Worm (Caenorhabditis elegans): ENCODE results near the gene T25B9.6.

The T25B9.6 gene

ce11 chrIV:10737011-10737553 lies 20.9 kb upstream of the T25B9.6 start, which contains the start of gene grl-21:
Gene grl-21, plus strand, starts transcription at chrIV:10737474.
- no peak for TF ChIP-seq vab-7 (GFP tag; IDR thresholded peaks at IDR 0.05)
- no peak for TF ChIP-seq tag-97 (GFP tag; IDR thresholded peaks at IDR 0.05)
- no peak for TF ChIP-seq daf-12 (tag; optimal IDR thresholded peaks at IDR 0.05)
- TF ChIP-seq hlh-30 (tag; optimal IDR thresholded peaks at IDR 0.05; ENCODE audit: insufficient read depth) = no peak
- no peak for TF ChIP-seq madf-5 (GFP tag; IDR thresholded peaks at IDR 0.05)
- TF ChIP-seq spr-3 (GFP tag; optimal IDR thresholded peaks at IDR 0.05) = no peak

DNA sequence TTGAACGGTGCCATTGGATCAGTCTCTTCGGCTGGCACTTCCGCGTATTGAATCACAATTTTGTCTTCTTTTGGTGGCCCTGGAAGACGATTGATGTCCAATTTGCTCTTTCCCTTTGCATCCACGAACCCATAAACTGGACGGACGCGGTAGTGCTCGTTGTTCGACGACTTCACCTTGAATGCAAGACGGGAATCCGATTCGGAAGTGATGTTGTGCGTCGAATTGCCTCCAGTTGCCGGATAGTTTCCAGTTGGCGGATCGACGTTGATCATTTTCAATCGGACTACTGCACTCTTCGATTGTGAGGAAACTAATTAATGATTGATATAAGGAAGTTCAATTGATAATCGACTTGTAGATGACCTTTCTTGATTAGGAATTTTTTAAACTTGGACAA lies 19.6 kb upstream of the T25B9.6 start, which contains the start of gene ssp-34:
Gene ssp-34 (minus strand): TSS at position 275 of the 400 bp plus-strand sequence.
- no peak for TF ChIP-seq ceh-82 (tag; optimal IDR thresholded peaks at IDR 0.05)
- TF ChIP-seq unc-62 (GFP tag; optimal IDR thresholded peaks at IDR 0.05 in 1 of 2) = peak in 1 of 2 experiments; percentile 91
- TF ChIP-seq unc-62 (tag; optimal IDR thresholded peaks at IDR 0.05) = no peak

DNA sequence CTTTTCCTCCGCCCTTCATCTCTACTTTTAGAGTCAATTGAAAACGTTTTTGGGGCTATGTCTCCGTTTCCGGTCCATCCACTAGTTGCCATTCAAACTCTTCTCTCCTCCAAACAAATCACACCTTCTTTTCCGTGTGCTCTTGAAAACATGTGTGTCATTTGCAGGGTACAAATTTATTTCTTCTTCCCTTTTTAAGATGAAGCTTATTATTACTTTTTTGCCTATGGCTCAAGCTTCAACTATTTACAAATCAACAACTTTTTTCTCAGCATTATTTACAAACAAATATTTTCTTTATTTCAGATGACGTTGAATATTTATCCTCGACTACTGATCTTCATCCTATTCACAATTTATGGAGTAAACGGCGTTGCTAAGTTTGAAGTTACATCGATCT lies 13.5 kb upstream of the T25B9.6 start, which contains the start of gene T25B9.3:
Gene T25B9.3 (plus strand): TSS at position 301 of the 400 bp plus-strand sequence.
- TF ChIP-seq ama-1 (optimal IDR thresholded peaks at IDR 0.05) (no peak), hlh-30 (tag; optimal IDR thresholded peaks at IDR 0.05; ENCODE audit: insufficient read depth) (no peak), lin-39 (tag; optimal IDR thresholded peaks at IDR 0.05) (no peak)

ce11 chrIV:10745332-10745731 lies 12.6 kb upstream of the T25B9.6 start:
- TF ChIP-seq T20F7.1 (GFP tag; optimal IDR thresholded peaks at IDR 0.05) = no peak
- TF ChIP-seq ceh-44 (GFP tag; IDR thresholded peaks at IDR 0.05) = no peak
- no peak for TF ChIP-seq fos-1 (tag; optimal IDR thresholded peaks at IDR 0.05)
- TF ChIP-seq vab-7 (GFP tag; IDR thresholded peaks at IDR 0.05) = no peak
- no peak for TF ChIP-seq F26F4.8 (GFP tag; conservative IDR thresholded peaks at IDR 0.05)
- TF ChIP-seq nhr-42 (GFP tag; IDR thresholded peaks at IDR 0.05) = no peak
- TF ChIP-seq D1046.2 (GFP tag; IDR thresholded peaks at IDR 0.05) = no peak
- TF ChIP-seq snpc-4 (tag; optimal IDR thresholded peaks at IDR 0.05) = no peak
- TF ChIP-seq nhr-6 (tag; optimal IDR thresholded peaks at IDR 0.05) = no peak
- no peak for TF ChIP-seq nhr-77 (tag; optimal IDR thresholded peaks at IDR 0.05)
- TF ChIP-seq madf-9 (GFP tag; conservative IDR thresholded peaks at IDR 0.05) = no peak
- no peak for TF ChIP-seq F10B5.3 (tag; optimal IDR thresholded peaks at IDR 0.05)
- no peak for TF ChIP-seq nhr-76 (tag; optimal IDR thresholded peaks at IDR 0.05)
- no peak for TF ChIP-seq madf-5 (GFP tag; IDR thresholded peaks at IDR 0.05)
- TF ChIP-seq hmg-1.1 (GFP tag; IDR thresholded peaks at IDR 0.05) = no peak
- no peak for TF ChIP-seq set-16 (GFP tag; IDR thresholded peaks at IDR 0.05)

ce11 chrIV:10750041-10750440 lies 7.9 kb upstream of the T25B9.6 start, which contains the start of gene T25B9.1:
Gene T25B9.1, minus strand, starts transcription at chrIV:10750141.
- TF ChIP-seq dmd-6 (GFP tag; IDR thresholded peaks at IDR 0.05) = no peak
- no peak for TF ChIP-seq nhr-41 (GFP tag; IDR thresholded peaks at IDR 0.05)
- no peak for TF ChIP-seq mep-1 (tag; optimal IDR thresholded peaks at IDR 0.05)
- TF ChIP-seq dpl-1 (GFP tag; optimal IDR thresholded peaks at IDR 0.05) = no peak
- no peak for TF ChIP-seq ceh-44 (GFP tag; IDR thresholded peaks at IDR 0.05)
- no peak for TF ChIP-seq T20F7.1 (GFP tag; optimal IDR thresholded peaks at IDR 0.05)
- TF ChIP-seq lin-38 (GFP tag; IDR thresholded peaks at IDR 0.05) = no peak
- TF ChIP-seq lin-29 (GFP tag; IDR thresholded peaks at IDR 0.05) = no peak
- TF ChIP-seq dmd-8 (GFP tag; IDR thresholded peaks at IDR 0.05) = no peak
- TF ChIP-seq aha-1 (tag) = no peak
- TF ChIP-seq lin-13 (GFP tag; optimal IDR thresholded peaks at IDR 0.05) = no peak
- TF ChIP-seq duxl-1 (tag; optimal IDR thresholded peaks at IDR 0.05; ENCODE audit: poor library complexity) = no peak
